Fruit fly (Drosophila melanogaster): Measurements from ENCODE around the gene CG15561.

The CG15561 gene

DNA sequence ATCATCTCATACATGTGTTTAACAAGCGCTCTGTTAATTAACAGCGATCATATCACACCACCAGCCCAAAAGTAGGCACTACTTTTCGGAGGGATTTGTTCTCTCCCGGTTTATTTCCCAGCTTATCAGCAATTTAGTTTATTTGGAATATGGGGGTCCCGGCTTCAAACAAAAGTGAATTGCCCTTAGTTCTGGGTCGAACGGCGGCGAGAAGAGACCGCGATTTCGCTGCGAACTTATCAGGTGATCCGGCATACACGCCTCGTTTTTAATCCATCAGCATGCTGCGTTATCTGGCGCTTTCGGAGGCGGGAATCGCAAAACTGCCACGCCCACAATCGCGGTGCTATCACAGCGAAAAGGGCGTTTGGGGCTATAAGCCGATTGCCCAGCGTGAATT, 19.0 kb downstream of the CG15561 start, which contains the start of gene CG1544:
TSS of gene CG1544 (plus strand) at position 186 of the 400 bp plus-strand sequence.
- TF ChIP-seq CG33017 (tag; optimal IDR thresholded peaks at IDR 0.05) (no peak), Clk (GFP tag; optimal IDR thresholded peaks at IDR 0.05) (no peak), tj (GFP tag; optimal IDR thresholded peaks at IDR 0.05) (peak; percentile 27), CG1620 (GFP tag; optimal IDR thresholded peaks at IDR 0.05) (no peak), CG12768 (GFP tag; optimal IDR thresholded peaks at IDR 0.05) (peak; percentile 22), CG5204 (GFP tag; optimal IDR thresholded peaks at IDR 0.05) (no peak), cnc (optimal IDR thresholded peaks at IDR 0.05) (no peak), ovo (GFP tag; optimal IDR thresholded peaks at IDR 0.05) (no peak), Hr96 (GFP tag; optimal IDR thresholded peaks at IDR 0.05) (no peak), CG14711 (tag; optimal IDR thresholded peaks at IDR 0.05) (no peak), bab1 (GFP tag; optimal IDR thresholded peaks at IDR 0.05) (peak; percentile 61), kay (GFP tag; ENCODE audit: borderline replicate concordance) (no peak), CG11617 (GFP tag; optimal IDR thresholded peaks at IDR 0.05) (no peak), pad (GFP tag; optimal IDR thresholded peaks at IDR 0.05) (no peak), Mnt (GFP tag; optimal IDR thresholded peaks at IDR 0.05) (peak; percentile 53), cic (GFP tag; optimal IDR thresholded peaks at IDR 0.05) (peak; percentile 61), toe (GFP tag; optimal IDR thresholded peaks at IDR 0.05) (no peak), Crg-1 (GFP tag; optimal IDR thresholded peaks at IDR 0.05) (no peak), CG7101 (tag; optimal IDR thresholded peaks at IDR 0.05) (no peak), CG7045 (GFP tag; optimal IDR thresholded peaks at IDR 0.05) (no peak)

DNA sequence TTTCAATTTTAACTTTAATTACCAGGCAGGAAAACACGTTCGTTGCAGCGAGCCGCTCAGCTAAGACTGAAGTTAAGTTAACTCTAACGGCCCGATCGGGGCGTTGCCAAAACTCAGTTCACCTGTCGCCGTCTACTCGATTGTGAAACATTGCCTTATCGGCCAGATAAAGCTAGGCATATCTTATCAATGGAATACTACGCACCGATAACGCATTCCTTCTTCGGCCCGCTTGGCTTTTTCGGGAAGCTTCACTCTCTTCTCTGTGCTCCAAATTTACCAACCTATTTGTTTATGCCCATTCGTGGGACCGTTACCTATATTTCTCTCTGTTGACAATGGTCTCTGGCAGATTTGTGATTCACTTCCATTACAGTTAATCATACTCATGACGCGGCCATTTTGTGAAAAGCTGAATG, 20.0 kb downstream of the CG15561 start, which contains the start of gene mesh:
TSS of gene mesh (minus strand) at position 68 of the 419 bp plus-strand sequence.
- peak; percentile 4 for TF ChIP-seq CG14711 (tag; optimal IDR thresholded peaks at IDR 0.05)
- no peak for TF ChIP-seq toe (GFP tag; optimal IDR thresholded peaks at IDR 0.05)
- no peak for TF ChIP-seq CG1620 (GFP tag; optimal IDR thresholded peaks at IDR 0.05)
- TF ChIP-seq CG7101 (tag; optimal IDR thresholded peaks at IDR 0.05): peak; percentile 17
- TF ChIP-seq Crg-1 (GFP tag; optimal IDR thresholded peaks at IDR 0.05): no peak
- TF ChIP-seq CG12768 (GFP tag; optimal IDR thresholded peaks at IDR 0.05): no peak
- no peak for TF ChIP-seq tj (GFP tag; optimal IDR thresholded peaks at IDR 0.05)
- peak; percentile 26 for TF ChIP-seq Mnt (GFP tag; optimal IDR thresholded peaks at IDR 0.05)
- peak; percentile 14 for TF ChIP-seq CG33017 (tag; optimal IDR thresholded peaks at IDR 0.05)
- no peak for TF ChIP-seq pad (GFP tag; optimal IDR thresholded peaks at IDR 0.05)
- no peak for TF ChIP-seq CG11617 (GFP tag; optimal IDR thresholded peaks at IDR 0.05)
- TF ChIP-seq ovo (GFP tag; optimal IDR thresholded peaks at IDR 0.05): peak; percentile 44
- no peak for TF ChIP-seq Clk (GFP tag; optimal IDR thresholded peaks at IDR 0.05)
- no peak for TF ChIP-seq bab1 (GFP tag; optimal IDR thresholded peaks at IDR 0.05)
- no peak for TF ChIP-seq cnc (optimal IDR thresholded peaks at IDR 0.05)
- TF ChIP-seq CG7045 (GFP tag; optimal IDR thresholded peaks at IDR 0.05): no peak
- TF ChIP-seq CG5204 (GFP tag; optimal IDR thresholded peaks at IDR 0.05): no peak
- peak; percentile 90 for TF ChIP-seq cic (GFP tag; optimal IDR thresholded peaks at IDR 0.05)
- TF ChIP-seq Hr96 (GFP tag; optimal IDR thresholded peaks at IDR 0.05): no peak
- TF ChIP-seq kay (GFP tag; ENCODE audit: borderline replicate concordance): no peak

DNA sequence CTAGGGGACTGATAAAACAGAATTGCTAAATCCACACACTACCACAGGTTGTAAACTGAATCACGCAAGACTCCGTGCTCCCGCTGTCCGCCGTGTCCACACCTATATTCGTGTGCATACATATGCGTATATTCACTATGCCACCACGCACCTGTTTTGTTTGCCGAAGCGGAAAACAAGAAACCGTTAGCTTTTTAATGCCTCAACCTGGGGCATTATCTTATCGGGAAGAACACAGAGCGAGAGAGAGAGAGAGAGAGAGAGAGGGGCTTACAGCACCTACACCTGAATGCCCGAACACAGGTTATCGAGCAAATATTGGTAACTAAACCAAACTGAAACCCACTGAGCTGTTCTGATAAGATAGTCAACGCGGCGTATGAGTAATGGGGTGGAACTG, 21.1 kb downstream of the CG15561 start:
- TF ChIP-seq tj (GFP tag; optimal IDR thresholded peaks at IDR 0.05) (no peak), cnc (optimal IDR thresholded peaks at IDR 0.05) (no peak), ovo (GFP tag; optimal IDR thresholded peaks at IDR 0.05) (peak; percentile 65), pad (GFP tag; optimal IDR thresholded peaks at IDR 0.05) (no peak), CG7045 (GFP tag; optimal IDR thresholded peaks at IDR 0.05) (no peak), CG1620 (GFP tag; optimal IDR thresholded peaks at IDR 0.05) (no peak), CG33017 (tag; optimal IDR thresholded peaks at IDR 0.05) (no peak), Hr96 (GFP tag; optimal IDR thresholded peaks at IDR 0.05) (peak; percentile 17), CG5204 (GFP tag; optimal IDR thresholded peaks at IDR 0.05) (no peak), cic (GFP tag; optimal IDR thresholded peaks at IDR 0.05) (peak; percentile 46), Clk (GFP tag; optimal IDR thresholded peaks at IDR 0.05) (no peak)

DNA sequence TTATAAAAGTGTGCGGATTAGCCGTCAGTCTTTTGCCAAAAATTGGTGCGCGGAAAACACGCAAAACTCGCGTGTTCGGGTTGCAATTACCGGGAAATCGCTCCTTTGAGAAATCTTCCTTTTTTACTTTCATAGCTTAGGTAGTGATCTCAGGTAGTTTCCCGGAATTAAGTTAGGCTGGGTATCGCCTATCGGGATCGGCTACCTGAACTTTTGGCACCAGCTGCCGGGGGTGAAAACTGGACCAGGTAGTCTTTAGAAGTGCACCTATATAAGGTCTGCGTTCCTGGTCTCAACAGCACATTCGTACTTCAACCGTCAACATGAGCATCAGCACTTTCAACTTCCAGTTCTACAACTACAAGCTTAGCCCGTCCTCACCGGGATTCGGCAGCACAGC, 22.7 kb downstream of the CG15561 start, which contains the start of gene bnk:
TSS of gene bnk (plus strand) at position 301 of the 400 bp plus-strand sequence.
- TF ChIP-seq kay (GFP tag; ENCODE audit: borderline replicate concordance) (no peak), CG5204 (GFP tag; optimal IDR thresholded peaks at IDR 0.05) (no peak), CG14711 (tag; optimal IDR thresholded peaks at IDR 0.05) (no peak), ovo (GFP tag; optimal IDR thresholded peaks at IDR 0.05) (no peak), bab1 (GFP tag; optimal IDR thresholded peaks at IDR 0.05) (no peak), pad (GFP tag; optimal IDR thresholded peaks at IDR 0.05) (no peak), CG11617 (GFP tag; optimal IDR thresholded peaks at IDR 0.05) (no peak), CG7101 (tag; optimal IDR thresholded peaks at IDR 0.05) (no peak)

DNA sequence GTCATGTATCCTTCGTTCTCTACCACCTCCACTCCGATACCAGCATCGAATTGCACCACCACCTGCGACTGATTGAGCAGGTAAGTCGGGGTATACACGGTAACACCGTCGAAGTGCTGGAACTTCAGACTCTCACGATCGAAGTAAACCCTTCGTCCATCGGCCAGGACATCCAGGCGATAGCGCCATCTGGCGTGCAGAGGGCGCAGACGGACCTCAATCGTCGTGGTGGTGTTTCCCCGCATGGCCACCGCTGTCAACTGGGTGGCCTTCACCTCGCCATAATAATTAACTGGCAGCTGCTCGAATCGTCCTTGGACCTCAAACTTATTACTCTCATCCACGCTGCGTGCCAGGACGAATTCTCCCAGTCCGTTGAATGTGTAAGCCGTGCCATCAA, 33.9 kb downstream of the CG15561 start:
- no peak for TF ChIP-seq Clk (GFP tag; optimal IDR thresholded peaks at IDR 0.05)
- no peak for TF ChIP-seq kay (GFP tag; ENCODE audit: borderline replicate concordance)
- no peak for TF ChIP-seq Hr96 (GFP tag; optimal IDR thresholded peaks at IDR 0.05)
- no peak for TF ChIP-seq toe (GFP tag; optimal IDR thresholded peaks at IDR 0.05)
- TF ChIP-seq CG7101 (tag; optimal IDR thresholded peaks at IDR 0.05): no peak
- TF ChIP-seq cic (GFP tag; optimal IDR thresholded peaks at IDR 0.05): no peak
- TF ChIP-seq Crg-1 (GFP tag; optimal IDR thresholded peaks at IDR 0.05): no peak
- no peak for TF ChIP-seq pad (GFP tag; optimal IDR thresholded peaks at IDR 0.05)
- no peak for TF ChIP-seq bab1 (GFP tag; optimal IDR thresholded peaks at IDR 0.05)
- no peak for TF ChIP-seq CG14711 (tag; optimal IDR thresholded peaks at IDR 0.05)
- TF ChIP-seq CG5204 (GFP tag; optimal IDR thresholded peaks at IDR 0.05): no peak
- no peak for TF ChIP-seq CG11617 (GFP tag; optimal IDR thresholded peaks at IDR 0.05)
- no peak for TF ChIP-seq CG33017 (tag; optimal IDR thresholded peaks at IDR 0.05)
- no peak for TF ChIP-seq CG7045 (GFP tag; optimal IDR thresholded peaks at IDR 0.05)
- TF ChIP-seq CG1620 (GFP tag; optimal IDR thresholded peaks at IDR 0.05): no peak
- TF ChIP-seq CG12768 (GFP tag; optimal IDR thresholded peaks at IDR 0.05): no peak

DNA sequence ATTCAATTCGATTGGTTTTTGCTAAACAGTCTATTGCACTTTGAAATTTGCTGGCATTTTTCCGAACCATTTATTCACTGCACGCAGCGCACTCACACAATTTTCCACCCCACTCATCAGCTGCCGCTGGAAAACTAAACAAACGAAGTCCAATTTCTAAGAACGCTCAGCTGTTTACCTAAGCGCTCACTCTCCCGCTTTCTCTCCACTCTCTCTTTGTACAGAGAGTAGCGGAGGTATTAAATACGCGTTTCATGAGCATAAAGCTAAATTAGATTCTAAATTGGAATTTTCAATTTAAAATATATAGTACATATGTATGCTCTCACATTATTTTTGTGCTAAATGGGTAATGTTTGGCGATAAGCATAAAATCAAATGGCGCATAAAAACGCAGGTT, 46.8 kb downstream of the CG15561 start, which contains the start of gene stops:
TSS of gene stops (minus strand) at position 139 of the 400 bp plus-strand sequence.
- TF ChIP-seq Hr96 (GFP tag; optimal IDR thresholded peaks at IDR 0.05) (peak; percentile 56), CG11617 (GFP tag; optimal IDR thresholded peaks at IDR 0.05) (peak; percentile 39), CG7045 (GFP tag; optimal IDR thresholded peaks at IDR 0.05) (peak; percentile 84), CG33017 (tag; optimal IDR thresholded peaks at IDR 0.05) (peak; percentile 10), toe (GFP tag; optimal IDR thresholded peaks at IDR 0.05) (peak; percentile 76), cic (GFP tag; optimal IDR thresholded peaks at IDR 0.05) (peak; percentile 34), ovo (GFP tag; optimal IDR thresholded peaks at IDR 0.05) (peak; percentile 26), cnc (optimal IDR thresholded peaks at IDR 0.05) (no peak), CG5204 (GFP tag; optimal IDR thresholded peaks at IDR 0.05) (peak; percentile 27), CG1620 (GFP tag; optimal IDR thresholded peaks at IDR 0.05) (peak; percentile 39), bab1 (GFP tag; optimal IDR thresholded peaks at IDR 0.05) (no peak), kay (GFP tag; ENCODE audit: borderline replicate concordance) (peak; percentile 74), Crg-1 (GFP tag; optimal IDR thresholded peaks at IDR 0.05) (peak; percentile 50), CG14711 (tag; optimal IDR thresholded peaks at IDR 0.05) (no peak), CG12768 (GFP tag; optimal IDR thresholded peaks at IDR 0.05) (no peak), CG7101 (tag; optimal IDR thresholded peaks at IDR 0.05) (peak; percentile 22), tj (GFP tag; optimal IDR thresholded peaks at IDR 0.05) (no peak), pad (GFP tag; optimal IDR thresholded peaks at IDR 0.05) (peak; percentile 53), Mnt (GFP tag; optimal IDR thresholded peaks at IDR 0.05) (peak; percentile 39), Clk (GFP tag; optimal IDR thresholded peaks at IDR 0.05) (peak; percentile 52)

All from whole organism, adult.